Fruit fly (Drosophila melanogaster): Measurements from ENCODE around the gene CG6769.

Gene CG6769

dm6 chrX:17881138-17882121 is 20.6 kb downstream of the CG6769 start (continued):
- TF ChIP-seq HmgD (GFP tag; optimal IDR thresholded peaks at IDR 0.05): no peak
- no peak for TF ChIP-seq Bdp1 (GFP tag; optimal IDR thresholded peaks at IDR 0.05)
- peak; percentile 6 for TF ChIP-seq BtbVII (GFP tag; optimal IDR thresholded peaks at IDR 0.05)
- no peak for TF ChIP-seq crp (GFP tag; optimal IDR thresholded peaks at IDR 0.05)
- TF ChIP-seq E2f2 (GFP tag; IDR thresholded peaks at IDR 0.05): no peak
- no peak for TF ChIP-seq p53 (GFP tag; optimal IDR thresholded peaks at IDR 0.05)
- TF ChIP-seq Stat92E (GFP tag; optimal IDR thresholded peaks at IDR 0.05): no peak
- no peak for TF ChIP-seq exex (tag; optimal IDR thresholded peaks at IDR 0.05)
- no peak for TF ChIP-seq CG6689 (GFP tag; IDR thresholded peaks at IDR 0.05)
- no peak for TF ChIP-seq esg (GFP tag; conservative IDR thresholded peaks at IDR 0.05)
- no peak for TF ChIP-seq tup (GFP tag; optimal IDR thresholded peaks at IDR 0.05)
- TF ChIP-seq sens-2 (GFP tag; IDR thresholded peaks at IDR 0.05): no peak
- no peak for TF ChIP-seq HLH4C (GFP tag; IDR thresholded peaks at IDR 0.05; ENCODE audit: partially characterized antibody)
- peak; percentile 22 for TF ChIP-seq CG18262 (tag; optimal IDR thresholded peaks at IDR 0.05)
- TF ChIP-seq zfh1 (GFP tag; IDR thresholded peaks at IDR 0.05): peak; percentile 33; the same call in 1 of the 3 replicates
- TF ChIP-seq gro (GFP tag; optimal IDR thresholded peaks at IDR 0.05): peak; percentile 64
- TF ChIP-seq Oaz (GFP tag; IDR thresholded peaks at IDR 0.05): no peak
- TF ChIP-seq repo (GFP tag; optimal IDR thresholded peaks at IDR 0.05): no peak
- peak; percentile 40; the same call in 1 of the 2 replicates for TF ChIP-seq CG4404 (GFP tag; IDR thresholded peaks at IDR 0.05)
- TF ChIP-seq Sox102F (GFP tag; optimal IDR thresholded peaks at IDR 0.05): peak; percentile 68
- peak; percentile 48 for TF ChIP-seq CG12659 (GFP tag; optimal IDR thresholded peaks at IDR 0.05)
- TF ChIP-seq CG6813 (GFP tag; optimal IDR thresholded peaks at IDR 0.05): no peak
- TF ChIP-seq CG6765 (GFP tag; optimal IDR thresholded peaks at IDR 0.05): no peak
- peak; percentile 36 for TF ChIP-seq CG9727 (GFP tag; optimal IDR thresholded peaks at IDR 0.05)
- peak; percentile 44 for TF ChIP-seq cg (GFP tag; optimal IDR thresholded peaks at IDR 0.05)
- TF ChIP-seq CG17612 (GFP tag; IDR thresholded peaks at IDR 0.05): no peak
- TF ChIP-seq ash1 (GFP tag; optimal IDR thresholded peaks at IDR 0.05): no peak
- TF ChIP-seq Abd-B (GFP tag; optimal IDR thresholded peaks at IDR 0.05): peak; percentile 32
- no peak for TF ChIP-seq ab (GFP tag; optimal IDR thresholded peaks at IDR 0.05)
- TF ChIP-seq CG7357 (GFP tag; IDR thresholded peaks at IDR 0.05): no peak
- peak; percentile 17 for TF ChIP-seq CG17385 (GFP tag; optimal IDR thresholded peaks at IDR 0.05)
- no peak for TF ChIP-seq CG10462 (GFP tag; optimal IDR thresholded peaks at IDR 0.05)
- no peak for TF ChIP-seq CG13123 (GFP tag; optimal IDR thresholded peaks at IDR 0.05)
- TF ChIP-seq CG13296 (GFP tag; optimal IDR thresholded peaks at IDR 0.05): peak; percentile 17
- TF ChIP-seq CG14014 (GFP tag; IDR thresholded peaks at IDR 0.05): 0 out of 2 replicates have a peak, but pooled peaks have one; percentile 20
- TF ChIP-seq fd64A (GFP tag; optimal IDR thresholded peaks at IDR 0.05): no peak
- peak; percentile 71 for TF ChIP-seq CG3281 (GFP tag; optimal IDR thresholded peaks at IDR 0.05)
- peak; percentile 53 for TF ChIP-seq CG1603 (tag; optimal IDR thresholded peaks at IDR 0.05)
- peak; percentile 32 for TF ChIP-seq pnt (GFP tag; optimal IDR thresholded peaks at IDR 0.05)
- TF ChIP-seq vfl (GFP tag; optimal IDR thresholded peaks at IDR 0.05): peak; percentile 28
- TF ChIP-seq CG2875 (GFP tag; optimal IDR thresholded peaks at IDR 0.05): no peak
- peak; percentile 24 for TF ChIP-seq shn (GFP tag; optimal IDR thresholded peaks at IDR 0.05)
- TF ChIP-seq Hmx (GFP tag; optimal IDR thresholded peaks at IDR 0.05): peak; percentile 52
- peak; percentile 31 for TF ChIP-seq fu2 (GFP tag; optimal IDR thresholded peaks at IDR 0.05)
- no peak for TF ChIP-seq klu (GFP tag; IDR thresholded peaks at IDR 0.05)
- TF ChIP-seq CG17829 (tag; optimal IDR thresholded peaks at IDR 0.05): peak; percentile 0
- no peak for TF ChIP-seq CG14667 (GFP tag; IDR thresholded peaks at IDR 0.05)
- TF ChIP-seq CG17359 (tag; optimal IDR thresholded peaks at IDR 0.05): peak; percentile 55
- no peak for TF ChIP-seq yki (optimal IDR thresholded peaks at IDR 0.05)

All from whole organism, embryonic.